Fruit fly (Drosophila melanogaster): ENCODE data around the gene CG4291.

DNA sequence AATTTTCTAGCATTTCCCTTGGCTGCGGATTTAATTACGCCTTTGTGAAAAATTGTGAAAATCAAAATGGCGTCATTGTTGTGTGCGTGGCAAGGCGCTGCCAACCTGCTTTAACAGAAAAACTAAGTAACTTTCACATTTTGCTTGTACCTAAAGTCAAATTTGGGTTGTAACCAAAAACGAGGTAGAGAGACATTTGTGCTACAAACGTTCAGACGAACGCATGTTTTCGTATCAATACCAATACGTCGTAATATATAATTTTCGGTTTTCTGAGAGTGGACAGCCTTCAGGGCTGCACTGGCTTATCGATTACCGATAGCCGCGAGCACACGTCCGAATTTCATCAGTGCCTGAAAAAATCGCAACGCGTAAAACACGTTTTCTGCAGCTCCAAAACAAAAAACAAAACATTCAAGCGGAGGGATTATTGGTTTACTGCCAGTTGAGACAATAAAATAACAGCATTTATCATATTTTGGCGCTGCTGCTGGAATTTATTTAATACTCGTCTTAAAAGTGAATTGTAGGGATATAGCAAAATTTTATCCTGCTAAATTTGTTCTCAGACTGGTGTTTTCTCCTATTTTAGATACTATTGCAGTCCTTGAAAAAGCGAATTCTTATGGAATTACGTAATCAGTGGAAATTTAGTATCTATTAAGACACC, 18.4 kb upstream of the CG4291 start:
- peak in 1 of 2 experiments; percentile 43 for TF ChIP-seq CTCF (optimal IDR thresholded peaks at IDR 0.05)
- TF ChIP-seq CG8478 (optimal IDR thresholded peaks at IDR 0.05) = no peak

All from S2 (cell line).